Fruit fly (Drosophila melanogaster) whole organism, embryonic: ENCODE measurements around the gene CG8142.

Experiments used
- B-H1 ChIP-seq: fragments of 200-800 bp; sonication (Bioruptor generic); IDR thresholded peaks from 3 replicates; pipeline ENCODE4 v1.3.6; 2022; ENCODE audit warnings: missing biosample characterization, missing genetic modification characterization
- Bdp1 ChIP-seq: fragments of 200-800 bp; sonication (Bioruptor generic); optimal IDR thresholded peaks from 3 replicates; lab custom pipeline; 2016; ENCODE audit warnings: missing biosample characterization, missing genetic modification characterization
- CG11398 ChIP-seq: fragments of 200-800 bp; sonication (Bioruptor generic); optimal IDR thresholded peaks from 2 replicates; lab custom pipeline; 2016; ENCODE audit warnings: missing biosample characterization, missing genetic modification characterization
- CG11695 ChIP-seq: fragments of 200-800 bp; sonication (Bioruptor generic); IDR thresholded peaks from 3 replicates; pipeline ENCODE4 v1.3.6; 2022; ENCODE audit warnings: missing biosample characterization, missing genetic modification characterization
- CG12219 ChIP-seq: fragments of 200-800 bp; sonication (Bioruptor generic); optimal IDR thresholded peaks from 3 replicates; lab custom pipeline; 2018; ENCODE audit warnings: missing biosample characterization, mild to moderate bottlenecking, missing genetic modification characterization
- CG12744 ChIP-seq: fragments of 200-800 bp; sonication (Bioruptor generic); optimal IDR thresholded peaks from 2 replicates; lab custom pipeline; 2016; ENCODE audit warnings: missing biosample characterization, missing genetic modification characterization
- CG13894 ChIP-seq: fragments of 200-800 bp; sonication (Bioruptor generic); optimal IDR thresholded peaks from 3 replicates; lab custom pipeline; 2018; ENCODE audit warnings: missing biosample characterization, mild to moderate bottlenecking, missing genetic modification characterization, moderate library complexity
- CG14860 ChIP-seq: fragments of 200-800 bp; sonication (Bioruptor generic); IDR thresholded peaks from 3 replicates; pipeline ENCODE4 v1.3.6; 2022; ENCODE audit warnings: missing biosample characterization, missing genetic modification characterization; ENCODE audit not compliant: partially characterized antibody
- CG17568 ChIP-seq: fragments of 200-800 bp; sonication (Bioruptor generic); optimal IDR thresholded peaks from 2 replicates; lab custom pipeline; 2018; ENCODE audit warnings: missing biosample characterization, mild to moderate bottlenecking, missing genetic modification characterization, moderate library complexity
- CG2875 ChIP-seq: fragments of 200-800 bp; sonication (Bioruptor generic); optimal IDR thresholded peaks from 2 replicates; lab custom pipeline; 2017; ENCODE audit warnings: missing biosample characterization, mild to moderate bottlenecking, missing genetic modification characterization, missing genetic modification reagents
- CG2889 ChIP-seq: fragments of 200-800 bp; sonication (Bioruptor generic); IDR thresholded peaks from 3 replicates; pipeline ENCODE4 v1.3.6; 2022; ENCODE audit warnings: missing biosample characterization, missing genetic modification characterization
- CG6254 ChIP-seq: fragments of 200-800 bp; sonication (Bioruptor generic); optimal IDR thresholded peaks from 3 replicates; lab custom pipeline; 2017; ENCODE audit warnings: mild to moderate bottlenecking, missing biosample characterization, missing genetic modification reagents, missing genetic modification characterization
- CG9797 ChIP-seq: fragments of 200-800 bp; sonication (Bioruptor generic); optimal IDR thresholded peaks from 3 replicates; lab custom pipeline; 2018; ENCODE audit warnings: missing biosample characterization, mild to moderate bottlenecking, missing genetic modification characterization
- CHES-1-like ChIP-seq: fragments of 200-800 bp; sonication (Bioruptor generic); optimal IDR thresholded peaks from 2 replicates; lab custom pipeline; 2016; ENCODE audit warnings: missing biosample characterization, missing genetic modification characterization
- CkIIα-i1 ChIP-seq: fragments of 200-800 bp; sonication (Bioruptor generic); IDR thresholded peaks from 2 replicates; pipeline ENCODE4 v1.3.6; 2022; ENCODE audit warnings: missing biosample characterization, missing genetic modification characterization
- Dip2 ChIP-seq: fragments of 200-800 bp; sonication (Bioruptor generic); IDR thresholded peaks from 2 replicates; pipeline ENCODE4 v1.3.6; 2022; ENCODE audit warnings: missing biosample characterization, missing genetic modification characterization
- Fer3 ChIP-seq: fragments of 200-800 bp; sonication (Bioruptor generic); optimal IDR thresholded peaks from 2 replicates; lab custom pipeline; 2018; ENCODE audit warnings: missing biosample characterization, mild to moderate bottlenecking, missing genetic modification characterization, moderate library complexity
- H2.0 ChIP-seq: fragments of 200-800 bp; sonication (Bioruptor generic); IDR thresholded peaks from 2 replicates; pipeline ENCODE4 v1.3.6; 2022; ENCODE audit warnings: missing biosample characterization, missing genetic modification characterization
- HLH54F ChIP-seq: fragments of 200-800 bp; sonication (Bioruptor generic); optimal IDR thresholded peaks from 3 replicates; lab custom pipeline; 2016; ENCODE audit warnings: missing biosample characterization, missing genetic modification characterization
- Lhr ChIP-seq: fragments of 200-800 bp; sonication (Bioruptor generic); optimal IDR thresholded peaks from 3 replicates; lab custom pipeline; 2017; ENCODE audit warnings: mild to moderate bottlenecking, missing biosample characterization, missing genetic modification reagents, missing genetic modification characterization
- Mad ChIP-seq: fragments of 200-800 bp; sonication (Bioruptor generic); optimal IDR thresholded peaks from 2 replicates; lab custom pipeline; 2016; ENCODE audit warnings: missing biosample characterization, missing genetic modification characterization
- Mrtf ChIP-seq: fragments of 200-800 bp; sonication (Bioruptor generic); IDR thresholded peaks from 3 replicates; pipeline ENCODE4 v1.3.6; 2022; ENCODE audit warnings: missing biosample characterization, missing genetic modification characterization
- NC2α ChIP-seq: fragments of 200-800 bp; sonication (Bioruptor generic); optimal IDR thresholded peaks from 2 replicates; lab custom pipeline; 2016; ENCODE audit warnings: missing biosample characterization, missing genetic modification characterization
- Nf-YC ChIP-seq: fragments of 200-800 bp; optimal IDR thresholded peaks from 3 replicates; lab custom pipeline; 2019; ENCODE audit warnings: missing biosample characterization, mild to moderate bottlenecking, missing genetic modification characterization, moderate library complexity
- NfI ChIP-seq: fragments of 200-800 bp; sonication (Bioruptor generic); optimal IDR thresholded peaks from 3 replicates; lab custom pipeline; 2018; ENCODE audit warnings: missing biosample characterization, mild to moderate bottlenecking, missing genetic modification characterization, moderate library complexity
- Rfx ChIP-seq: fragments of 200-800 bp; sonication (Bioruptor generic); IDR thresholded peaks from 2 replicates; pipeline ENCODE4 v1.3.6; 2022; ENCODE audit warnings: missing biosample characterization, missing genetic modification characterization
- Sry-δ ChIP-seq: fragments of 200-800 bp; sonication (Bioruptor generic); optimal IDR thresholded peaks from 2 replicates; lab custom pipeline; 2016; ENCODE audit warnings: missing biosample characterization, missing genetic modification characterization
- Taf1 ChIP-seq: fragments of 200-800 bp; sonication (Bioruptor generic); IDR thresholded peaks from 2 replicates; pipeline ENCODE4 v1.3.6; 2022; ENCODE audit warnings: missing biosample characterization, missing genetic modification characterization
- Tbp ChIP-seq: fragments of >200 bp; optimal IDR thresholded peaks from 2 replicates; lab custom pipeline; 2018; ENCODE audit warnings: missing biosample characterization, missing genetic modification characterization
- aop ChIP-seq: fragments of 200-800 bp; sonication (Bioruptor generic); IDR thresholded peaks from 2 replicates; pipeline ENCODE4 v1.3.6; 2022; ENCODE audit warnings: missing biosample characterization, missing genetic modification characterization
- ara ChIP-seq: fragments of 200-800 bp; sonication (Bioruptor generic); IDR thresholded peaks from 2 replicates; pipeline ENCODE4 v1.3.6; 2022; ENCODE audit warnings: missing biosample characterization, missing genetic modification characterization
- btn ChIP-seq: fragments of 200-800 bp; sonication (Bioruptor generic); optimal IDR thresholded peaks from 2 replicates; lab custom pipeline; 2016; ENCODE audit warnings: missing biosample characterization, missing genetic modification characterization
- chm ChIP-seq: fragments of 200-800 bp; sonication (Bioruptor generic); IDR thresholded peaks from 2 replicates; pipeline ENCODE4 v1.3.6; 2022; ENCODE audit warnings: missing biosample characterization, missing genetic modification characterization
- crc ChIP-seq: fragments of 200-800 bp; sonication (Bioruptor generic); optimal IDR thresholded peaks from 2 replicates; lab custom pipeline; 2016; ENCODE audit warnings: missing biosample characterization, missing genetic modification characterization
- fd64A ChIP-seq: fragments of 200-800 bp; sonication (Bioruptor generic); optimal IDR thresholded peaks from 3 replicates; lab custom pipeline; 2018; ENCODE audit warnings: missing biosample characterization, mild to moderate bottlenecking, missing genetic modification characterization
- grau ChIP-seq: fragments of 200-800 bp; optimal IDR thresholded peaks from 3 replicates; lab custom pipeline; 2019; ENCODE audit warnings: missing biosample characterization, mild to moderate bottlenecking, missing genetic modification characterization, moderate library complexity
- gsb ChIP-seq: fragments of 200-800 bp; sonication (Bioruptor generic); IDR thresholded peaks from 2 replicates; pipeline ENCODE4 v1.3.6; 2022; ENCODE audit warnings: missing biosample characterization, missing genetic modification characterization
- h ChIP-seq: fragments of >200 bp; optimal IDR thresholded peaks from 2 replicates; lab custom pipeline; 2017
- lbe ChIP-seq: fragments of 200-800 bp; sonication (Bioruptor generic); optimal IDR thresholded peaks from 2 replicates; lab custom pipeline; 2016; ENCODE audit warnings: missing biosample characterization, mild to moderate bottlenecking, missing genetic modification characterization
- mirr ChIP-seq: fragments of 200-800 bp; sonication (Bioruptor generic); optimal IDR thresholded peaks from 3 replicates; lab custom pipeline; 2018; ENCODE audit warnings: missing biosample characterization, mild to moderate bottlenecking, missing genetic modification characterization
- nau ChIP-seq: fragments of 200-800 bp; sonication (Bioruptor generic); optimal IDR thresholded peaks from 3 replicates; lab custom pipeline; 2017; ENCODE audit warnings: missing biosample characterization, mild to moderate bottlenecking, missing genetic modification characterization, missing genetic modification reagents
- nerfin-1 ChIP-seq: fragments of 200-800 bp; sonication (Bioruptor generic); optimal IDR thresholded peaks from 3 replicates; lab custom pipeline; 2019; ENCODE audit warnings: missing biosample characterization, mild to moderate bottlenecking, missing genetic modification characterization, moderate library complexity
- p53 ChIP-seq: fragments of 200-800 bp; sonication (Bioruptor generic); optimal IDR thresholded peaks from 2 replicates; lab custom pipeline; 2016; ENCODE audit warnings: missing biosample characterization, missing genetic modification characterization
- pan ChIP-seq, 4 experiments: fragments of >200 bp in 3 of 4; fragments of 200-800 bp in 1 of 4; sonication (Bioruptor generic) in 1 of 4; optimal IDR thresholded peaks in 3 of 4; IDR thresholded peaks in 1 of 4; 2 replicates each; pipeline versions ENCODE4 v1.3.6 to Lab custom; 2017 to 2022; ENCODE audit warnings: missing biosample characterization in 2 of 4, missing genetic modification characterization in 2 of 4, mixed read lengths in 1 of 4
- sima ChIP-seq: fragments of 200-800 bp; sonication (Bioruptor generic); optimal IDR thresholded peaks from 2 replicates; lab custom pipeline; 2016; ENCODE audit warnings: missing biosample characterization, missing genetic modification characterization
- stc ChIP-seq: fragments of 200-800 bp; sonication (Bioruptor generic); IDR thresholded peaks from 2 replicates; pipeline ENCODE4 v1.3.6; 2022; ENCODE audit warnings: missing biosample characterization, missing genetic modification characterization
- tx ChIP-seq: fragments of 200-800 bp; sonication (Bioruptor generic); optimal IDR thresholded peaks from 2 replicates; lab custom pipeline; 2016; ENCODE audit warnings: missing biosample characterization, missing genetic modification characterization
- unc-4 ChIP-seq: fragments of 200-800 bp; sonication (Bioruptor generic); IDR thresholded peaks from 2 replicates; pipeline ENCODE4 v1.3.6; 2022; ENCODE audit warnings: missing biosample characterization, missing genetic modification characterization; ENCODE audit not compliant: partially characterized antibody
- wdn ChIP-seq: fragments of 200-800 bp; sonication (Bioruptor generic); IDR thresholded peaks from 2 replicates; pipeline ENCODE4 v1.3.6; 2022; ENCODE audit warnings: missing biosample characterization, missing genetic modification characterization
- yki ChIP-seq: fragments of >200 bp; optimal IDR thresholded peaks from 3 replicates; lab custom pipeline; 2018

CG8142 gene

DNA sequence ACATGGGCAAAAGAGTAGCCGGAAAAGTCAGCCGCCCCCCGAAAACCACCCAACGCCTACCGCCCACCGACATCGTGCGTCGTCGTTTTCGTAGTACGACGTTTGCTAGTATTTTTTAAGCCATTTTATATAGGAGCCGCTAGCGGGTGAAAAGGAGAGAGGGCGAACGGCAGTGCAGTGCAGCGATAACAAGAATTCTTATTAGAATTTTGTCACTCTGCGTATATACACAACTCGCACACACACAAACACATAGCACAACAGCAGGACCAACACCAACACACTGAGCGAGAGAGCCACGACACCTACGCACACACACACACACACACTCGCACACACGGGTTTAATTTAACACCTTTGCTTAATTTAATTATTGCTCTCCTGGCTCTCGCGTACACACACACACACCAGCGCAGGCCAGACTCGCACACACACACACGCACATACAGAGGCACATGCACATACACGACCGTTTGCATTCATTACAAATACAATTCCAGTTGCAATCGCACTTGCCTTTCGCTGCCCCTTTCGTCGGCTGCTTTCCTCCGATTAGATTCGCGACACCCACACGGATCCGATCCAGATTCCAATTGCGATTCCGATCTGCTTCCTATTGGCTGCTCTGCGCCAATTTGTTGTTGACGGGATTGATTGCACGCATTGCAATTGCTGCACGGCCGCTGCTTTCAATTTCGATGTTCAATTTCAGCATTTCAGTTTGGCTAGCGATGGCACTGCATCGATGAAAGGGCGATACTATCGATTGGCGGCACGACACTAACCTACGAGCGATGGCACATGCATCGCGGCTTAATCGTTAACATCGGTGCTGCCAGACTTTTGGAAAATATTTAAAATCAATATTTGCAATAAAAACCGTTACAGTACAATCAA, 17.4 kb downstream of the CG8142 start, which contains the start of gene Socs16D (continued):
- TF ChIP-seq H2.0: no peak
- TF ChIP-seq nerfin-1 (tag; lab: Kevin White, UChicago): no peak
- TF ChIP-seq CG11398 (GFP tag; lab: Kevin White, UChicago): peak; percentile 8
- no peak for TF ChIP-seq Dip2 (GFP tag; lab: Robert Waterston, UW)
- TF ChIP-seq NC2α (GFP tag; lab: Kevin White, UChicago): no peak
- TF ChIP-seq chm (GFP tag; lab: Robert Waterston, UW): no peak
- no peak for TF ChIP-seq CG6254 (GFP tag; lab: Kevin White, UChicago)
- no peak for TF ChIP-seq sima
- no peak for TF ChIP-seq CG12219 (GFP tag; lab: Kevin White, UChicago)
- peak; percentile 32 for TF ChIP-seq grau (tag; lab: Kevin White, UChicago)
- no peak for TF ChIP-seq Taf1 (GFP tag; lab: Robert Waterston, UW)
- peak; percentile 100 for TF ChIP-seq Sry-δ (GFP tag; lab: Kevin White, UChicago)
- no peak for TF ChIP-seq Tbp
- TF ChIP-seq CG13894 (tag; lab: Kevin White, UChicago): peak; percentile 44
- TF ChIP-seq CG11695: no peak
- TF ChIP-seq pan (optimal IDR thresholded peaks at IDR 0.05; lab: Kevin White, UChicago): no peak
- peak in 1 of 2 experiments; percentile 29 for TF ChIP-seq pan (GFP tag; optimal IDR thresholded peaks at IDR 0.05 in 1 of 2, IDR thresholded peaks at IDR 0.05 in 1 of 2)
- peak; percentile 24 for TF ChIP-seq Nf-YC (tag; lab: Kevin White, UChicago)
- peak; percentile 20 for TF ChIP-seq lbe (GFP tag; lab: Kevin White, UChicago)
- peak; percentile 89 for TF ChIP-seq Lhr (GFP tag; lab: Kevin White, UChicago)
- no peak for TF ChIP-seq nau
- peak; percentile 2 for TF ChIP-seq NfI (GFP tag; lab: Kevin White, UChicago)
- no peak for TF ChIP-seq Mrtf
- TF ChIP-seq p53 (GFP tag; lab: Kevin White, UChicago): no peak
- no peak for TF ChIP-seq CG17568 (GFP tag; lab: Kevin White, UChicago)
- TF ChIP-seq CG2889 (GFP tag; lab: Robert Waterston, UW): no peak
- TF ChIP-seq CG12744: peak; percentile 1
- TF ChIP-seq mirr: peak; percentile 21
- peak; percentile 97 for TF ChIP-seq unc-4
- no peak for TF ChIP-seq h
- no peak for TF ChIP-seq CG2875
- TF ChIP-seq CHES-1-like: peak; percentile 47
- TF ChIP-seq CG14860 (GFP tag; lab: Robert Waterston, UW): peak; percentile 94
- peak; percentile 75 for TF ChIP-seq Rfx (GFP tag; lab: Robert Waterston, UW)
- no peak for TF ChIP-seq ara (GFP tag; lab: Robert Waterston, UW)
- TF ChIP-seq stc (GFP tag; lab: Robert Waterston, UW): no peak
- no peak for TF ChIP-seq B-H1 (GFP tag; lab: Robert Waterston, UW)
- peak; percentile 18 for TF ChIP-seq fd64A (GFP tag; lab: Kevin White, UChicago)
- TF ChIP-seq Bdp1 (GFP tag; lab: Kevin White, UChicago): no peak
- TF ChIP-seq CkIIα-i1: no peak
- no peak for TF ChIP-seq yki (lab: Kevin White, UChicago)
- TF ChIP-seq Fer3 (tag; lab: Kevin White, UChicago): peak; percentile 12
- no peak for TF ChIP-seq tx (GFP tag; lab: Kevin White, UChicago)
- no peak for TF ChIP-seq gsb (GFP tag; lab: Robert Waterston, UW)
- no peak for TF ChIP-seq btn (GFP tag; lab: Kevin White, UChicago)
- no peak for TF ChIP-seq aop (GFP tag; lab: Robert Waterston, UW)
- peak; percentile 16 for TF ChIP-seq crc (GFP tag; lab: Kevin White, UChicago)
- TF ChIP-seq wdn (GFP tag; lab: Robert Waterston, UW): no peak
- TF ChIP-seq HLH54F (GFP tag; lab: Kevin White, UChicago): peak; percentile 22
- peak; percentile 32 for TF ChIP-seq Mad (GFP tag; lab: Kevin White, UChicago)
- TF ChIP-seq CG9797 (GFP tag; lab: Kevin White, UChicago): peak; percentile 43
